Worm (Caenorhabditis elegans) whole organism, L4 larva: ENCODE data around the gene ZC262.4.

Experiments used
- F37D6.2 ChIP-seq: sonication (generic microtip); optimal IDR thresholded peaks from 2 replicates; lab custom pipeline; 2016; ENCODE audit warnings: mild to moderate bottlenecking, missing genetic modification characterization, missing compliant biosample characterization
- F44E2.7 ChIP-seq: fragments of 200-800 bp; sonication (Bioruptor generic); IDR thresholded peaks from 2 replicates; pipeline ENCODE4 v2.1.2; 2022; ENCODE audit warnings: missing genetic modification characterization, missing compliant biosample characterization
- R02D3.7 ChIP-seq: fragments of 150-350 bp; sonication (generic microtip); optimal IDR thresholded peaks from 3 replicates; lab custom pipeline; 2014; ENCODE audit warnings: missing biosample characterization, missing genetic modification characterization
- T20F7.1 ChIP-seq: fragments of 200-800 bp; sonication (Bioruptor generic); optimal IDR thresholded peaks from 2 replicates; lab custom pipeline; 2018; ENCODE audit warnings: mild to moderate bottlenecking, missing genetic modification characterization, missing compliant biosample characterization
- ZK337.2 ChIP-seq: fragments of 200-800 bp; sonication (Bioruptor generic); IDR thresholded peaks from 2 replicates; pipeline ENCODE4 v1.3.6; 2022; ENCODE audit warnings: missing genetic modification reagents, missing genetic modification characterization, missing compliant biosample characterization
- ZK546.5 ChIP-seq, 2 experiments: sonication (generic microtip); optimal IDR thresholded peaks; 2 replicates each; lab custom pipeline; 2017; ENCODE audit warnings: missing biosample characterization in 2 of 2, missing genetic modification characterization in 2 of 2
- aha-1 ChIP-seq: fragments of 150-350 bp; peaks from one replicate; lab custom pipeline; 2014; ENCODE audit warnings: missing biosample characterization, missing genetic modification characterization
- ama-1 ChIP-seq: fragments of 150-350 bp; optimal IDR thresholded peaks from 2 replicates; lab custom pipeline; 2014; ENCODE audit warnings: inconsistent platforms, mixed read lengths
- arid-1 ChIP-seq: fragments of 200-800 bp; sonication (Bioruptor generic); conservative IDR thresholded peaks from 2 replicates; pipeline ENCODE4 v1.3.6; 2022; ENCODE audit warnings: missing genetic modification reagents, missing genetic modification characterization, missing compliant biosample characterization
- attf-4 ChIP-seq: sonication (generic microtip); optimal IDR thresholded peaks from 3 replicates; lab custom pipeline; 2017; ENCODE audit warnings: missing biosample characterization, missing genetic modification characterization
- ceh-62 ChIP-seq: sonication (generic microtip); optimal IDR thresholded peaks from 2 replicates; lab custom pipeline; 2017; ENCODE audit warnings: missing biosample characterization, missing genetic modification characterization
- cey-2 ChIP-seq: sonication (generic microtip); optimal IDR thresholded peaks from 3 replicates; lab custom pipeline; 2017; ENCODE audit warnings: missing genetic modification characterization, mild to moderate bottlenecking, missing compliant biosample characterization, antibody characterized with exemption, borderline replicate concordance; ENCODE audit not compliant: insufficient read depth
- ctbp-1 ChIP-seq: fragments of 200-800 bp; sonication (Bioruptor generic); IDR thresholded peaks from 2 replicates; pipeline ENCODE4 v1.3.6; 2022; ENCODE audit warnings: missing genetic modification reagents, missing genetic modification characterization, missing compliant biosample characterization
- daf-12 ChIP-seq: fragments of 150-350 bp; optimal IDR thresholded peaks from 2 replicates; lab custom pipeline; 2014; ENCODE audit warnings: missing biosample characterization, missing genetic modification reagents, missing genetic modification characterization
- daf-8 ChIP-seq: fragments of 200-800 bp; sonication (Bioruptor generic); IDR thresholded peaks from 2 replicates; pipeline ENCODE4 v1.3.6; 2022; ENCODE audit warnings: missing genetic modification characterization, missing compliant biosample characterization
- dmd-6 ChIP-seq: fragments of 200-800 bp; sonication (Bioruptor generic); IDR thresholded peaks from 2 replicates; pipeline ENCODE4 v1.3.6; 2022; ENCODE audit warnings: missing genetic modification reagents, missing genetic modification characterization, missing compliant biosample characterization
- dmd-9 ChIP-seq: fragments of 200-800 bp; sonication (Bioruptor generic); IDR thresholded peaks from 2 replicates; pipeline ENCODE4 v1.3.6; 2022; ENCODE audit warnings: missing genetic modification reagents, missing genetic modification characterization, missing compliant biosample characterization
- dpl-1 ChIP-seq: fragments of 150-350 bp; optimal IDR thresholded peaks from 2 replicates; lab custom pipeline; 2014; ENCODE audit warnings: missing biosample characterization, missing genetic modification reagents, missing genetic modification characterization
- duxl-1 ChIP-seq: sonication (generic microtip); optimal IDR thresholded peaks from 2 replicates; lab custom pipeline; 2016; ENCODE audit warnings: mild to moderate bottlenecking, missing genetic modification characterization, moderate library complexity, missing compliant biosample characterization; ENCODE audit not compliant: poor library complexity
- dve-1 ChIP-seq: sonication (generic microtip); optimal IDR thresholded peaks from 2 replicates; lab custom pipeline; 2017; ENCODE audit warnings: antibody characterized with exemption, mild to moderate bottlenecking, missing genetic modification characterization, missing compliant biosample characterization; ENCODE audit not compliant: insufficient read depth
- egl-43 ChIP-seq: fragments of 200-800 bp; sonication (Bioruptor generic); IDR thresholded peaks from 2 replicates; pipeline ENCODE4 v1.3.6; 2022; ENCODE audit warnings: missing genetic modification reagents, missing genetic modification characterization, missing compliant biosample characterization
- fos-1 ChIP-seq: fragments of 150-350 bp; optimal IDR thresholded peaks from 2 replicates; lab custom pipeline; 2014; ENCODE audit warnings: missing biosample characterization, missing genetic modification characterization
- gei-8 ChIP-seq: fragments of 200-800 bp; sonication (Bioruptor generic); optimal IDR thresholded peaks from 2 replicates; lab custom pipeline; 2018; ENCODE audit warnings: mild to moderate bottlenecking, missing genetic modification characterization, missing compliant biosample characterization
- hif-1 ChIP-seq, 2 experiments: sonication (generic microtip); optimal IDR thresholded peaks; 2 replicates each; lab custom pipeline; 2016 to 2017; ENCODE audit warnings: missing compliant biosample characterization in 2 of 2, missing genetic modification characterization in 2 of 2, missing genetic modification reagents in 2 of 2, missing genotype in 2 of 2, mild to moderate bottlenecking in 1 of 2
- hlh-11 ChIP-seq: fragments of 200-800 bp; sonication (Bioruptor generic); optimal IDR thresholded peaks from 2 replicates; lab custom pipeline; 2018; ENCODE audit warnings: mild to moderate bottlenecking, missing genetic modification characterization, missing compliant biosample characterization
- hlh-30 ChIP-seq: sonication (generic microtip); optimal IDR thresholded peaks from 2 replicates; lab custom pipeline; 2017; ENCODE audit warnings: antibody characterized with exemption, mild to moderate bottlenecking, missing genetic modification characterization, missing compliant biosample characterization; ENCODE audit not compliant: insufficient read depth
- hmg-1.1 ChIP-seq: fragments of 200-800 bp; sonication (Bioruptor generic); IDR thresholded peaks from 2 replicates; pipeline ENCODE4 v1.3.6; 2022; ENCODE audit warnings: missing genetic modification reagents, missing genetic modification characterization, missing compliant biosample characterization
- jun-1 ChIP-seq: fragments of 150-350 bp; optimal IDR thresholded peaks from 2 replicates; lab custom pipeline; 2014; ENCODE audit warnings: missing biosample characterization, missing genetic modification reagents, missing genetic modification characterization
- lin-1 ChIP-seq: fragments of 200-800 bp; sonication (Bioruptor generic); IDR thresholded peaks from 2 replicates; pipeline ENCODE4 v1.3.6; 2022; ENCODE audit warnings: missing genetic modification reagents, missing genetic modification characterization, missing compliant biosample characterization
- lin-38 ChIP-seq: fragments of 200-800 bp; sonication (Bioruptor generic); IDR thresholded peaks from 2 replicates; pipeline ENCODE4 v1.3.6; 2022; ENCODE audit warnings: missing genetic modification reagents, missing genetic modification characterization, missing compliant biosample characterization
- lin-39 ChIP-seq: fragments of 150-350 bp; optimal IDR thresholded peaks from 2 replicates; lab custom pipeline; 2014; ENCODE audit warnings: missing biosample characterization, missing genetic modification reagents, missing genetic modification characterization
- madf-9 ChIP-seq: fragments of 200-800 bp; sonication (Bioruptor generic); conservative IDR thresholded peaks from 2 replicates; pipeline ENCODE4 v1.3.6; 2022; ENCODE audit warnings: missing genetic modification reagents, missing genetic modification characterization, missing compliant biosample characterization
- mdt-29 ChIP-seq: fragments of 200-800 bp; sonication (Bioruptor generic); IDR thresholded peaks from 2 replicates; pipeline ENCODE4 v1.3.6; 2022; ENCODE audit warnings: missing genetic modification reagents, missing genetic modification characterization, missing compliant biosample characterization
- mep-1 ChIP-seq: fragments of 150-350 bp; sonication (generic microtip); optimal IDR thresholded peaks from 3 replicates; lab custom pipeline; 2014; ENCODE audit warnings: missing biosample characterization, missing genetic modification characterization
- mes-2 ChIP-seq: sonication (generic microtip); optimal IDR thresholded peaks from 2 replicates; lab custom pipeline; 2016; ENCODE audit warnings: missing genotype, mild to moderate bottlenecking, missing genetic modification characterization, missing compliant biosample characterization; ENCODE audit not compliant: poor library complexity, severe bottlenecking
- mxl-2 ChIP-seq: fragments of 200-800 bp; sonication (Bioruptor generic); conservative IDR thresholded peaks from 2 replicates; pipeline ENCODE4 v1.3.6; 2022; ENCODE audit warnings: missing genetic modification reagents, missing genetic modification characterization, missing compliant biosample characterization
- nhr-10 ChIP-seq: fragments of 150-350 bp; optimal IDR thresholded peaks from 2 replicates; lab custom pipeline; 2014; ENCODE audit warnings: missing biosample characterization, missing genetic modification characterization
- nhr-11 ChIP-seq: fragments of 150-350 bp; optimal IDR thresholded peaks from 2 replicates; lab custom pipeline; 2014; ENCODE audit warnings: missing biosample characterization, missing genetic modification characterization
- nhr-237 ChIP-seq: sonication (generic microtip); optimal IDR thresholded peaks from 2 replicates; lab custom pipeline; 2017; ENCODE audit warnings: missing biosample characterization, missing genetic modification characterization
- nhr-48 ChIP-seq: sonication (generic microtip); optimal IDR thresholded peaks from 2 replicates; lab custom pipeline; 2016; ENCODE audit warnings: mild to moderate bottlenecking, missing genetic modification characterization, missing compliant biosample characterization
- php-3 ChIP-seq: fragments of 200-800 bp; sonication (Bioruptor generic); IDR thresholded peaks from 2 replicates; pipeline ENCODE4 v1.3.6; 2022; ENCODE audit warnings: missing genetic modification reagents, missing genetic modification characterization, missing compliant biosample characterization
- pqm-1 ChIP-seq: sonication (generic microtip); optimal IDR thresholded peaks from 2 replicates; lab custom pipeline; 2017; ENCODE audit warnings: missing biosample characterization, missing genetic modification characterization
- set-16 ChIP-seq: fragments of 200-800 bp; sonication (Bioruptor generic); IDR thresholded peaks from 2 replicates; pipeline ENCODE4 v1.3.6; 2022; ENCODE audit warnings: missing genetic modification reagents, missing genetic modification characterization, missing compliant biosample characterization
- skn-1 ChIP-seq: fragments of 150-350 bp; optimal IDR thresholded peaks from 2 replicates; lab custom pipeline; 2014; ENCODE audit warnings: missing biosample characterization, missing genetic modification characterization
- tra-1 ChIP-seq: fragments of 200-800 bp; sonication (Bioruptor generic); IDR thresholded peaks from 2 replicates; pipeline ENCODE4 v1.3.6; 2022; ENCODE audit warnings: missing genetic modification reagents, missing genetic modification characterization, missing compliant biosample characterization
- unc-130 ChIP-seq: sonication (generic microtip); optimal IDR thresholded peaks from 2 replicates; lab custom pipeline; 2016; ENCODE audit warnings: missing genetic modification reagents, missing genetic modification characterization, missing compliant biosample characterization
- unc-62 ChIP-seq, 3 experiments: fragments of 150-350 bp in 1 of 3; sonication (generic microtip); optimal IDR thresholded peaks in 2 of 3; peaks in 1 of 3; 1 replicate in 1 of 3; 2 replicates in 2 of 3; lab custom pipeline; 2014 to 2017; ENCODE audit warnings: missing biosample characterization in 3 of 3, missing genetic modification characterization in 3 of 3, missing genetic modification reagents in 3 of 3, missing genotype in 1 of 3
- zag-1 ChIP-seq: fragments of 150-350 bp; optimal IDR thresholded peaks from 2 replicates; lab custom pipeline; 2014; ENCODE audit warnings: missing biosample characterization, missing genetic modification characterization
- ztf-11 ChIP-seq: fragments of 150-350 bp; optimal IDR thresholded peaks from 2 replicates; lab custom pipeline; 2014; ENCODE audit warnings: missing biosample characterization, missing genetic modification characterization

Gene ZC262.4

DNA sequence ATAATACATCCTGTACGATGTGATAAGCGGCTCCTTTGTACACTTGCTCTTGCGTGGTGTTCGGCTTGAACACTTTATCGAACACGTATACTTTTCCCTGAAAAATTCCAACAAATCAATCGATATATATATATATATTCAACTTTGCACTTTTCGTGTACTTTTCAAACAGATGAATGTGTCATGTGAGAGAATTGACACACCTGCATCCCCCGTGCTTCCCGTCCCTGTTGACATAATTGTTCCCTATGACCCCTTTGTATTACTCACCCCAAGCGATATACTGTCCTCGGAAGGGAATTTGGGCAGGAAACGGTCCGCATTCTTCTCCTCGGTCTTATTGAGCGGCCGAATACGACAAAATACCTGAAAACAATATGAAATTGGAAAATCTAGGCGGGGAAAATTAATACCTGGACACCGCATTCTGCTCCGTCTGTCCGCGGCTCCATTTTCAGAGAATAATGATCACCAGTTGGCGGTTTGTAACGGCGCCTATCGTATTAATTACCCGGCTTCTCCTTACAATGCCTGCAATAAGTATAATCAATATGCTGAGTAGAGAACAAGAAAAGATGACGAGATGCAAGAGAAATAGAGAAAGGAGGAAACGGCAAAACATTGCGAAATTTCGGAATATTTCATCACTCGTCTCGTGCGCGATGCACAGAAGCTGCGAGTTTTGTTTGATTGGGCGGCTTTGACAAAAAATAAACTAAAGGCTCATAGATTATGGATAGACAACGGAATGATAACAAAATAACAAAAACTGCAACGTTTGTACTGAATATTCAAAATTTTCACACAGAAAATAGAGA is 20.5 kb upstream of the ZC262.4 start, which contains the start of gene unc-116:
unc-116 (minus strand) TSS at position 531 of the 818 bp plus-strand sequence.
- TF ChIP-seq php-3 (GFP tag; lab: Robert Waterston, UW) (no peak), egl-43 (0 out of 2 replicates have a peak, but pooled peaks have one; percentile 28), unc-130 (GFP tag; lab: Kevin White, UChicago) (no peak), dmd-9 (GFP tag; lab: Robert Waterston, UW) (0 out of 2 replicates have a peak, but pooled peaks have one; percentile 31), attf-4 (tag; lab: Kevin White, UChicago) (no peak), hlh-11 (tag; lab: Kevin White, UChicago) (no peak), mdt-29 (GFP tag; lab: Robert Waterston, UW) (no peak), skn-1 (tag; lab: Kevin White, UChicago) (no peak), daf-8 (no peak), duxl-1 (tag; lab: Kevin White, UChicago) (no peak), ceh-62 (tag; lab: Kevin White, UChicago) (no peak), daf-12 (tag; lab: Kevin White, UChicago) (no peak), dmd-6 (GFP tag; lab: Robert Waterston, UW) (no peak), jun-1 (no peak), mxl-2 (GFP tag; lab: Robert Waterston, UW) (no peak), unc-62 (GFP tag; optimal IDR thresholded peaks at IDR 0.05 in 1 of 2; lab: Kevin White, UChicago) (no peak), unc-62 (tag; optimal IDR thresholded peaks at IDR 0.05; lab: Kevin White, UChicago) (no peak), zag-1 (tag; lab: Kevin White, UChicago) (no peak), ztf-11 (tag; lab: Kevin White, UChicago) (no peak), ZK546.5 (tag; optimal IDR thresholded peaks at IDR 0.05; lab: Kevin White, UChicago) (no peak), cey-2 (tag; lab: Kevin White, UChicago) (no peak), lin-39 (tag; lab: Kevin White, UChicago) (no peak), aha-1 (tag; lab: Kevin White, UChicago) (peak; percentile 33), dve-1 (peak; percentile 55), nhr-10 (tag; lab: Kevin White, UChicago) (no peak), R02D3.7 (tag; lab: Kevin White, UChicago) (no peak), gei-8 (GFP tag; lab: Kevin White, UChicago) (no peak), ama-1 (no peak), ZK337.2 (GFP tag; lab: Robert Waterston, UW) (no peak), lin-38 (GFP tag; lab: Robert Waterston, UW) (no peak), hlh-30 (tag; lab: Kevin White, UChicago) (peak; percentile 79), T20F7.1 (GFP tag; lab: Kevin White, UChicago) (peak; percentile 42), ctbp-1 (no peak), fos-1 (no peak), arid-1 (GFP tag; lab: Robert Waterston, UW) (no peak), madf-9 (GFP tag; lab: Robert Waterston, UW) (no peak), dpl-1 (peak; percentile 34), hmg-1.1 (peak; percentile 51), set-16 (0 out of 2 replicates have a peak, but pooled peaks have one; percentile 7), mes-2 (tag; lab: Kevin White, UChicago) (peak; percentile 34), hif-1 (tag; optimal IDR thresholded peaks at IDR 0.05; lab: Kevin White, UChicago) (no peak), tra-1 (GFP tag; lab: Robert Waterston, UW) (no peak), lin-1 (GFP tag; lab: Robert Waterston, UW) (no peak), F37D6.2 (no peak), pqm-1 (tag; lab: Kevin White, UChicago) (no peak), nhr-237 (tag; lab: Kevin White, UChicago) (no peak), nhr-11 (tag; lab: Kevin White, UChicago) (peak; percentile 22), F44E2.7 (GFP tag; lab: Robert Waterston, UW) (no peak), mep-1 (tag; lab: Kevin White, UChicago) (no peak), nhr-48 (tag; lab: Kevin White, UChicago) (no peak)
